Fruit fly (Drosophila melanogaster) whole organism, embryonic: Measurements from ENCODE around the gene CG9672.
A peak's percentile ranks its signal among the peaks of the same experiment; 100 is the strongest.

ENCODE experiments used
- Awh ChIP-seq: fragments of 200-800 bp; sonication (Bioruptor generic); IDR thresholded peaks from 2 replicates; pipeline ENCODE4, ENCODE4 v1.3.6; 2022; ENCODE audit warnings: missing biosample characterization, missing genetic modification characterization
- B-H1 ChIP-seq: fragments of 200-800 bp; sonication (Bioruptor generic); IDR thresholded peaks from 3 replicates; pipeline ENCODE4 v1.3.6; 2022; ENCODE audit warnings: missing biosample characterization, missing genetic modification characterization
- B-H2 ChIP-seq: fragments of 200-800 bp; sonication (Bioruptor generic); optimal IDR thresholded peaks from 2 replicates; lab custom pipeline; 2018; ENCODE audit warnings: missing biosample characterization, mild to moderate bottlenecking, missing genetic modification characterization
- Bdp1 ChIP-seq: fragments of 200-800 bp; sonication (Bioruptor generic); optimal IDR thresholded peaks from 3 replicates; lab custom pipeline; 2016; ENCODE audit warnings: missing biosample characterization, missing genetic modification characterization
- CG12104 ChIP-seq: fragments of 200-800 bp; sonication (Bioruptor generic); optimal IDR thresholded peaks from 3 replicates; lab custom pipeline; 2016; ENCODE audit warnings: missing biosample characterization, missing genetic modification characterization
- CG13424 ChIP-seq: fragments of 200-800 bp; sonication (Bioruptor generic); optimal IDR thresholded peaks from 2 replicates; lab custom pipeline; 2019; ENCODE audit warnings: missing biosample characterization, mild to moderate bottlenecking, missing genetic modification characterization, moderate library complexity
- CG15514 ChIP-seq: fragments of 200-800 bp; sonication (Bioruptor generic); optimal IDR thresholded peaks from 3 replicates; lab custom pipeline; 2017; ENCODE audit warnings: missing biosample characterization, missing genetic modification characterization, mild to moderate bottlenecking, moderate library complexity, missing genetic modification reagents
- CG15601 ChIP-seq: fragments of 200-800 bp; sonication (Bioruptor generic); optimal IDR thresholded peaks from 3 replicates; lab custom pipeline; 2019; ENCODE audit warnings: missing biosample characterization, mild to moderate bottlenecking, missing genetic modification characterization, moderate library complexity
- CG16815 ChIP-seq: fragments of 200-800 bp; sonication (Bioruptor generic); optimal IDR thresholded peaks from 3 replicates; lab custom pipeline; 2017; ENCODE audit warnings: missing biosample characterization, mild to moderate bottlenecking, missing genetic modification characterization
- CG17359 ChIP-seq: fragments of 200-800 bp; sonication (Bioruptor generic); optimal IDR thresholded peaks from 3 replicates; lab custom pipeline; 2018; ENCODE audit warnings: missing biosample characterization, mild to moderate bottlenecking, missing genetic modification characterization, moderate library complexity
- CG17568 ChIP-seq: fragments of 200-800 bp; sonication (Bioruptor generic); optimal IDR thresholded peaks from 2 replicates; lab custom pipeline; 2018; ENCODE audit warnings: missing biosample characterization, mild to moderate bottlenecking, missing genetic modification characterization, moderate library complexity
- CG2889 ChIP-seq: fragments of 200-800 bp; sonication (Bioruptor generic); IDR thresholded peaks from 3 replicates; pipeline ENCODE4 v1.3.6; 2022; ENCODE audit warnings: missing biosample characterization, missing genetic modification characterization
- CG3407 ChIP-seq: fragments of 200-800 bp; sonication (Bioruptor generic); optimal IDR thresholded peaks from 2 replicates; lab custom pipeline; 2018; ENCODE audit warnings: missing biosample characterization, mild to moderate bottlenecking, missing genetic modification characterization
- CG6175 ChIP-seq: fragments of 200-800 bp; sonication (Bioruptor generic); IDR thresholded peaks from 3 replicates; pipeline ENCODE4 v1.3.6; 2022; ENCODE audit warnings: missing biosample characterization, missing genetic modification characterization
- CG6791 ChIP-seq: fragments of 200-800 bp; sonication (Bioruptor generic); IDR thresholded peaks from 3 replicates; pipeline ENCODE4 v1.3.6; 2022; ENCODE audit warnings: missing biosample characterization, missing genetic modification characterization; ENCODE audit not compliant: partially characterized antibody
- CG6813 ChIP-seq: fragments of 200-800 bp; sonication (Bioruptor generic); optimal IDR thresholded peaks from 2 replicates; lab custom pipeline; 2017; ENCODE audit warnings: missing biosample characterization, missing genetic modification characterization, mild to moderate bottlenecking, moderate library complexity, missing genetic modification reagents
- Camta ChIP-seq: fragments of 200-800 bp; sonication (Bioruptor generic); optimal IDR thresholded peaks from 2 replicates; lab custom pipeline; 2016; ENCODE audit warnings: missing biosample characterization, missing genetic modification characterization
- Dfd ChIP-seq, 2 experiments: fragments of >200 bp; optimal IDR thresholded peaks; 2 replicates each; lab custom pipeline; 2017; ENCODE audit warnings: missing biosample characterization in 2 of 2, missing genetic modification characterization in 2 of 2
- Fer1 ChIP-seq: fragments of 200-800 bp; sonication (Bioruptor generic); optimal IDR thresholded peaks from 2 replicates; lab custom pipeline; 2017; ENCODE audit warnings: missing biosample characterization, mild to moderate bottlenecking, missing genetic modification characterization
- Hey ChIP-seq: fragments of 200-800 bp; sonication (Bioruptor generic); optimal IDR thresholded peaks from 3 replicates; lab custom pipeline; 2018; ENCODE audit warnings: missing biosample characterization, mild to moderate bottlenecking, missing genetic modification characterization
- Hr39 ChIP-seq: fragments of >200 bp; optimal IDR thresholded peaks from 2 replicates; lab custom pipeline; 2017
- Lpt ChIP-seq: fragments of >200 bp; optimal IDR thresholded peaks from 2 replicates; lab custom pipeline; 2018; ENCODE audit warnings: missing biosample characterization, missing genetic modification characterization
- Neu2 ChIP-seq: fragments of 200-800 bp; sonication (Bioruptor generic); optimal IDR thresholded peaks from 3 replicates; lab custom pipeline; 2016; ENCODE audit warnings: missing biosample characterization, missing genetic modification characterization, borderline replicate concordance
- Oli ChIP-seq: fragments of 200-800 bp; sonication (Bioruptor generic); optimal IDR thresholded peaks from 2 replicates; lab custom pipeline; 2018; ENCODE audit warnings: missing biosample characterization, mild to moderate bottlenecking, missing genetic modification characterization, moderate library complexity
- Sry-β ChIP-seq: fragments of 200-800 bp; sonication (Bioruptor generic); optimal IDR thresholded peaks from 2 replicates; lab custom pipeline; 2018; ENCODE audit warnings: missing biosample characterization, mild to moderate bottlenecking, missing genetic modification characterization, moderate library complexity
- Ssrp ChIP-seq: fragments of 200-800 bp; sonication (Bioruptor generic); optimal IDR thresholded peaks from 2 replicates; lab custom pipeline; 2018; ENCODE audit warnings: missing biosample characterization, mild to moderate bottlenecking, missing genetic modification characterization, moderate library complexity
- amos ChIP-seq: fragments of 200-800 bp; sonication (Bioruptor generic); IDR thresholded peaks from 2 replicates; pipeline ENCODE4 v1.3.6; 2022; ENCODE audit warnings: missing biosample characterization, missing genetic modification characterization; ENCODE audit not compliant: partially characterized antibody
- az2 ChIP-seq: fragments of 200-800 bp; sonication (Bioruptor generic); optimal IDR thresholded peaks from 3 replicates; lab custom pipeline; 2016; ENCODE audit warnings: missing biosample characterization, missing genetic modification characterization
- bab2 ChIP-seq: fragments of 200-800 bp; sonication (Bioruptor generic); optimal IDR thresholded peaks from 2 replicates; lab custom pipeline; 2016; ENCODE audit warnings: missing biosample characterization, missing genetic modification characterization
- btn ChIP-seq: fragments of 200-800 bp; sonication (Bioruptor generic); optimal IDR thresholded peaks from 2 replicates; lab custom pipeline; 2016; ENCODE audit warnings: missing biosample characterization, missing genetic modification characterization
- caup ChIP-seq: fragments of 200-800 bp; sonication (Bioruptor generic); optimal IDR thresholded peaks from 3 replicates; lab custom pipeline; 2017; ENCODE audit warnings: missing biosample characterization, mild to moderate bottlenecking, missing genetic modification characterization, moderate library complexity; ENCODE audit not compliant: severe bottlenecking
- crol ChIP-seq: fragments of 200-800 bp; sonication (Bioruptor generic); IDR thresholded peaks from 2 replicates; pipeline ENCODE4 v1.3.6; 2022; ENCODE audit warnings: missing biosample characterization, missing genetic modification characterization
- crp ChIP-seq, 2 experiments: fragments of 200-800 bp; sonication (Bioruptor generic); optimal IDR thresholded peaks; 2 replicates in 1 of 2; 3 replicates in 1 of 2; lab custom pipeline; 2017; ENCODE audit warnings: missing biosample characterization in 2 of 2, missing genetic modification characterization in 2 of 2, mild to moderate bottlenecking in 1 of 2, moderate library complexity in 1 of 2
- grn ChIP-seq: fragments of 200-800 bp; sonication (Bioruptor generic); optimal IDR thresholded peaks from 3 replicates; lab custom pipeline; 2017; ENCODE audit warnings: missing biosample characterization, missing genetic modification characterization
- ind ChIP-seq: fragments of 200-800 bp; sonication (Bioruptor generic); optimal IDR thresholded peaks from 3 replicates; lab custom pipeline; 2016; ENCODE audit warnings: missing biosample characterization, missing genetic modification characterization
- insv ChIP-seq, 2 experiments: fragments of 200-800 bp; sonication (Bioruptor generic); optimal IDR thresholded peaks; 3 replicates each; lab custom pipeline; 2016 to 2018; ENCODE audit warnings: missing biosample characterization in 2 of 2, missing genetic modification characterization in 2 of 2
- lab ChIP-seq: fragments of 200-800 bp; sonication (Bioruptor generic); optimal IDR thresholded peaks from 3 replicates; lab custom pipeline; 2017; ENCODE audit warnings: missing biosample characterization, missing genetic modification characterization, mild to moderate bottlenecking, moderate library complexity, missing genetic modification reagents
- lbe ChIP-seq: fragments of 200-800 bp; sonication (Bioruptor generic); optimal IDR thresholded peaks from 2 replicates; lab custom pipeline; 2016; ENCODE audit warnings: missing biosample characterization, mild to moderate bottlenecking, missing genetic modification characterization
- lola ChIP-seq, 3 experiments: fragments of >200 bp in 2 of 3; fragments of 200-800 bp in 1 of 3; sonication (Bioruptor generic) in 1 of 3; optimal IDR thresholded peaks; 2 replicates each; lab custom pipeline; 2017 to 2019; ENCODE audit warnings: missing biosample characterization in 3 of 3, missing genetic modification characterization in 3 of 3, mild to moderate bottlenecking in 1 of 3, moderate library complexity in 1 of 3
- nom ChIP-seq: fragments of 200-800 bp; sonication (Bioruptor generic); optimal IDR thresholded peaks from 2 replicates; lab custom pipeline; 2017; ENCODE audit warnings: missing biosample characterization, missing genetic modification characterization, mild to moderate bottlenecking, moderate library complexity, missing genetic modification reagents
- peb ChIP-seq: fragments of 200-800 bp; sonication (Bioruptor generic); IDR thresholded peaks from 2 replicates; pipeline ENCODE4 v1.3.6; 2022; ENCODE audit warnings: missing biosample characterization, missing genetic modification characterization
- phol ChIP-seq: fragments of 200-800 bp; sonication (Bioruptor generic); optimal IDR thresholded peaks from 3 replicates; lab custom pipeline; 2018; ENCODE audit warnings: missing biosample characterization, mild to moderate bottlenecking, missing genetic modification characterization, moderate library complexity
- ro ChIP-seq: fragments of 200-800 bp; sonication (Bioruptor generic); IDR thresholded peaks from 2 replicates; pipeline ENCODE4 v1.3.6; 2022; ENCODE audit warnings: missing biosample characterization, missing genetic modification characterization
- sens ChIP-seq: fragments of 200-800 bp; sonication (Bioruptor generic); peaks from one replicate; lab custom pipeline; 2016; ENCODE audit warnings: missing biosample characterization, missing genetic modification characterization
- tap ChIP-seq: fragments of 200-800 bp; optimal IDR thresholded peaks from 3 replicates; lab custom pipeline; 2019; ENCODE audit warnings: missing biosample characterization, mild to moderate bottlenecking, missing genetic modification characterization, moderate library complexity
- trem ChIP-seq: fragments of 200-800 bp; optimal IDR thresholded peaks from 3 replicates; lab custom pipeline; 2019; ENCODE audit warnings: missing biosample characterization, mild to moderate bottlenecking, missing genetic modification characterization, moderate library complexity
- zf30C ChIP-seq: fragments of 200-800 bp; sonication (Bioruptor generic); optimal IDR thresholded peaks from 3 replicates; lab custom pipeline; 2018; ENCODE audit warnings: missing biosample characterization, mild to moderate bottlenecking, missing genetic modification characterization
- zfh1 ChIP-seq: fragments of 200-800 bp; sonication (Bioruptor generic); IDR thresholded peaks from 3 replicates; pipeline ENCODE4 v1.3.6; 2022; ENCODE audit warnings: missing biosample characterization, missing genetic modification characterization

Gene CG9672

DNA sequence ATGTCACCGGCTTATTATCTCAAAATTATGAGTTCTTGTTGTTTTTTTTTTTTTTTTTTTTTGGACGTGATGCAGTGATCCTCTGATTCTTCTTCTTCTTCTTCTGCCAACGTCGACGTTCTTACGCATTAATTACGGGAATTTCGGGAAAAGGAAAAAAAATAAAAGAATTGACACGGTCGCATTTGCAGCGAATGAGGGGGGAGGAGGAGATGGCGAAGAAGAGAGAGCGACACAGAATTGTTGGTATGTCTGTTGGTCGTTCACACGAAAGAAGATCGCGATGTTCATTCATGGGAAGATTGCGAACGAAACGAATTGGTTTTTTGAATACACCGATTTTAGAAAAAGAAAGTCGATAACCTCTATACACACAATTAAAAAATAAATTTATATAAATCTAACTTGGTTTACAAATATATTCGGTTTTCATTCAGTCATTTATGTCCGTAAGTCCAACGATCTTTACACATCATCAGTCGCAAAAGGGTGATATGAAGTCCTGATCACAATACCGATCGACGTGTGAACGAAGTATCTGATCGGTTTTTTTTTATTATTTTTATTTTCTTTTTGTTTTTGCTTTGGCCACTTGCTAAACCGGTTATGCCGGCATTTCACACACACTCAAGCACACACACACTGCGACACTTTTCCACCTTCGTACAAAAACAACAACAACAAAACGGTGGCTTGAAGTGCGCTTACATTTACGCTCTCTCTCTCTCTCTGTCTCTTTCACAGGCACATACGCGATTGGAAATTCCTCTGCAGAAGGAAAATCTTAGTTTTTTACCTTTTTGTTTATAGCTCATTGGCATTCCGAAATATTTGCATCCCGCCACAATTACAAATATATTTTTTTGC is 44.3 kb upstream of the CG9672 start (continued):
- TF ChIP-seq peb (0 out of 2 replicates have a peak, but pooled peaks have one; percentile 19), CG2889 (GFP tag; lab: Robert Waterston, UW) (no peak), Oli (tag; lab: Kevin White, UChicago) (peak; percentile 79), phol (tag; lab: Kevin White, UChicago) (peak; percentile 80), Bdp1 (peak; percentile 30), grn (no peak), bab2 (GFP tag; lab: Kevin White, UChicago) (no peak), Camta (GFP tag; lab: Kevin White, UChicago) (peak; percentile 22), zf30C (GFP tag; lab: Kevin White, UChicago) (no peak), trem (tag; lab: Kevin White, UChicago) (peak; percentile 68), CG12104 (GFP tag; lab: Kevin White, UChicago) (peak; percentile 65), nom (GFP tag; lab: Kevin White, UChicago) (peak; percentile 97), CG17568 (GFP tag; lab: Kevin White, UChicago) (peak; percentile 45), Neu2 (no peak), btn (GFP tag; lab: Kevin White, UChicago) (no peak), caup (peak; percentile 39), Dfd (GFP tag; optimal IDR thresholded peaks at IDR 0.05; lab: Kevin White, UChicago) (no peak), CG15514 (peak; percentile 28), CG3407 (GFP tag; lab: Kevin White, UChicago) (peak; percentile 58), ind (GFP tag; lab: Kevin White, UChicago) (peak; percentile 36), Fer1 (peak; percentile 81), az2 (GFP tag; lab: Kevin White, UChicago) (peak; percentile 56), CG15601 (tag; lab: Kevin White, UChicago) (peak; percentile 80), insv (GFP tag; optimal IDR thresholded peaks at IDR 0.05; lab: Kevin White, UChicago) (peak in 1 of 2 experiments; percentile 28), Hr39 (lab: Kevin White, UChicago) (no peak), B-H2 (GFP tag; lab: Kevin White, UChicago) (no peak), tap (peak; percentile 75), ro (GFP tag; lab: Robert Waterston, UW) (no peak), Ssrp (tag; lab: Kevin White, UChicago) (peak; percentile 82), lab (peak; percentile 73), crp (GFP tag; optimal IDR thresholded peaks at IDR 0.05; lab: Kevin White, UChicago) (peak in 1 of 2 experiments; percentile 4), Hey (tag; lab: Kevin White, UChicago) (no peak), sens (GFP tag; lab: Kevin White, UChicago) (peak; percentile 88), lola (GFP tag; optimal IDR thresholded peaks at IDR 0.05; lab: Kevin White, UChicago) (peak in 1 of 3 experiments; percentile 85), crol (peak; percentile 65), CG17359 (tag; lab: Kevin White, UChicago) (peak; percentile 71), Awh (GFP tag; lab: Robert Waterston, UW) (0 out of 2 replicates have a peak, but pooled peaks have one; percentile 16), Sry-β (no peak), B-H1 (GFP tag; lab: Robert Waterston, UW) (peak; percentile 11; the same call in 1 of the 3 replicates), CG16815 (GFP tag; lab: Kevin White, UChicago) (peak; percentile 14), CG13424 (tag; lab: Kevin White, UChicago) (peak; percentile 86), Lpt (GFP tag; lab: Kevin White, UChicago) (no peak), zfh1 (GFP tag; lab: Robert Waterston, UW) (peak; percentile 75), CG6175 (GFP tag; lab: Robert Waterston, UW) (no peak), CG6791 (GFP tag; lab: Robert Waterston, UW) (no peak), lbe (GFP tag; lab: Kevin White, UChicago) (peak; percentile 67), amos (GFP tag; lab: Robert Waterston, UW) (no peak), CG6813 (GFP tag; lab: Kevin White, UChicago) (peak; percentile 63)
